Fruit fly (Drosophila melanogaster): ENCODE data around the gene CG13361.

CG13361 gene

DNA sequence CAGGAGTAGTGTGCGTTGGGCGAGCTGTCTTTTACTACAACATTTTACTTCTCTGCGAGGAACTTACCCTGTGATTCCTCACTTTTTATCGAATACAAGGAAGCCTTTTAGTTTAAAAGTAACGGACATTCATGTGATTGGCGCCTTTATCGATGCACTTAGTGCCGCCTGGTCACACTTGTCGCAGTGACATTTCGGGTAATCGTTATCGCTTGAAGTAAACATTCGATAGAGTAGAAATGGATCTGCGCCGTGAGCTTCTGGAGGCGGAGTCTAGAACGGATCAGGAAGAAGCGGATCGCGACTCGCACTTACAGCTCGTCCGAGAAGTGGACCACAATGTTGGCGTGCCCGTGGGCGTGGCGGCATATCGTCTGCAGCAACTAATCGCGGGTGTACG lies 39.5 kb upstream of the CG13361 start, which contains the start of gene CG16989:
Gene CG16989 (plus strand): TSS at position 225 of the 400 bp plus-strand sequence.
- TF ChIP-seq achi (GFP tag; optimal IDR thresholded peaks at IDR 0.05) = peak; percentile 90
- peak; percentile 28 for TF ChIP-seq fkh (GFP tag; optimal IDR thresholded peaks at IDR 0.05)
- TF ChIP-seq CG1621 (tag; optimal IDR thresholded peaks at IDR 0.05) = peak; percentile 57
- no peak for TF ChIP-seq Sox15 (GFP tag; optimal IDR thresholded peaks at IDR 0.05)
- TF ChIP-seq CG10669 (GFP tag; optimal IDR thresholded peaks at IDR 0.05) = no peak
- TF ChIP-seq spab (GFP tag; optimal IDR thresholded peaks at IDR 0.05) = no peak

dm6 chrX:790039-790597 lies 36.7 kb upstream of the CG13361 start, which contains the start of gene CG13360:
Gene CG13360, minus strand, starts transcription at chrX:790089.
- TF ChIP-seq lz (GFP tag; optimal IDR thresholded peaks at IDR 0.05) (peak; percentile 22), CG31627 (GFP tag; optimal IDR thresholded peaks at IDR 0.05) (peak; percentile 21), svp (GFP tag) (peak; percentile 90), eg (GFP tag; IDR thresholded peaks at IDR 0.05) (no peak), esn (GFP tag; optimal IDR thresholded peaks at IDR 0.05) (peak; percentile 31), Hr4 (GFP tag; optimal IDR thresholded peaks at IDR 0.05) (no peak), net (GFP tag; optimal IDR thresholded peaks at IDR 0.05) (no peak), Hr39 (GFP tag; optimal IDR thresholded peaks at IDR 0.05) (peak; percentile 56), cyc (GFP tag; optimal IDR thresholded peaks at IDR 0.05) (peak; percentile 13), Eip78C (GFP tag) (peak; percentile 33), dsx (GFP tag; optimal IDR thresholded peaks at IDR 0.05; ENCODE audit: poor library complexity, severe bottlenecking) (no peak)

- no peak for TF ChIP-seq Hr38 (GFP tag; optimal IDR thresholded peaks at IDR 0.05)
- TF ChIP-seq esn (GFP tag; optimal IDR thresholded peaks at IDR 0.05) = peak; percentile 15
- no peak for TF ChIP-seq Sox102F (GFP tag; optimal IDR thresholded peaks at IDR 0.05)
- TF ChIP-seq CG8632 (GFP tag; optimal IDR thresholded peaks at IDR 0.05) = no peak
- TF ChIP-seq CG6792 (GFP tag; optimal IDR thresholded peaks at IDR 0.05) = no peak
- TF ChIP-seq pdm3 (GFP tag; optimal IDR thresholded peaks at IDR 0.05) = no peak
- no peak for TF ChIP-seq CG7368 (GFP tag; optimal IDR thresholded peaks at IDR 0.05)
- TF ChIP-seq Lpt (GFP tag; optimal IDR thresholded peaks at IDR 0.05) = no peak
- peak; percentile 13 for TF ChIP-seq CG3032 (tag; optimal IDR thresholded peaks at IDR 0.05)
- no peak for TF ChIP-seq Eip93F (GFP tag; optimal IDR thresholded peaks at IDR 0.05)
- no peak for TF ChIP-seq CG1621 (tag; optimal IDR thresholded peaks at IDR 0.05)
Observed at dm6 chrX:784456-784855, 31.0 kb upstream of the CG13361 start, which contains the start of gene tw. Gene tw, plus strand, starts transcription at chrX:784746.

DNA sequence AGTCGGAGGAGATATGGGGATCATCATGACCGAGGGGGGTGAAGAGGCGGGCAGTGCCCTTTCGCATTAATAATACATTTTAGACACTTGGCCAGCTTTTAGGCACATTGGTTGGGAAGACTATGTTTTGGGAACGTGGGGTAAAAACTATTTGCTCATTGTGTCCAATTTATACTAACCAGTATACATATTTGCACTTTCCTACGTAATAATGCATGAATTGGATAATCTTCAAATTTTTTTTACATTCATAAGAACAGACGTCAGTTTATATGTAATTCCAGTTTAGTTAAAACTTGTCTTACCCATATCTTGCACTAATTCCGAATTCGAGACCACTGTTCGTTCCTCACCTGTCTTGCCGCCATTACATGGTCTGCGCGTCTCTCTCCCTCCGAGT lies 25.9 kb upstream of the CG13361 start:
- TF ChIP-seq lz (GFP tag; optimal IDR thresholded peaks at IDR 0.05) = peak; percentile 60
- TF ChIP-seq vri (GFP tag; optimal IDR thresholded peaks at IDR 0.05) = peak; percentile 52
- no peak for TF ChIP-seq fd85E (GFP tag; optimal IDR thresholded peaks at IDR 0.05)
- TF ChIP-seq Blimp-1 (GFP tag; optimal IDR thresholded peaks at IDR 0.05) = no peak
- peak; percentile 65 for TF ChIP-seq CG6792 (GFP tag; optimal IDR thresholded peaks at IDR 0.05)
- TF ChIP-seq topi (GFP tag; optimal IDR thresholded peaks at IDR 0.05) = peak; percentile 67
- peak; percentile 40 for TF ChIP-seq CG10669 (GFP tag; optimal IDR thresholded peaks at IDR 0.05)
- peak; percentile 31; the same call in 1 of the 3 replicates for TF ChIP-seq eg (GFP tag; IDR thresholded peaks at IDR 0.05)
- TF ChIP-seq Ets21C (GFP tag; optimal IDR thresholded peaks at IDR 0.05) = peak; percentile 43
- TF ChIP-seq CG11902 (GFP tag; optimal IDR thresholded peaks at IDR 0.05) = peak; percentile 2
- peak; percentile 60 for TF ChIP-seq CG6808 (GFP tag; optimal IDR thresholded peaks at IDR 0.05)
- TF ChIP-seq CG31627 (GFP tag; optimal IDR thresholded peaks at IDR 0.05) = peak; percentile 59
- peak; percentile 33 for TF ChIP-seq CG8319 (GFP tag; optimal IDR thresholded peaks at IDR 0.05)
- TF ChIP-seq Gug (GFP tag; IDR thresholded peaks at IDR 0.05) = no peak
- no peak for TF ChIP-seq Eip93F (GFP tag; optimal IDR thresholded peaks at IDR 0.05)
- TF ChIP-seq fkh (GFP tag; optimal IDR thresholded peaks at IDR 0.05) = no peak
- peak; percentile 60 for TF ChIP-seq CG10631 (GFP tag; optimal IDR thresholded peaks at IDR 0.05)
- TF ChIP-seq pdm3 (GFP tag; optimal IDR thresholded peaks at IDR 0.05) = peak; percentile 61
- TF ChIP-seq CG8632 (GFP tag; optimal IDR thresholded peaks at IDR 0.05) = peak; percentile 48
- peak; percentile 51 for TF ChIP-seq Ets96B (tag; optimal IDR thresholded peaks at IDR 0.05)
- TF ChIP-seq CG6276 (GFP tag; optimal IDR thresholded peaks at IDR 0.05) = peak; percentile 44
- TF ChIP-seq svp (GFP tag) = peak; percentile 87
- peak; percentile 19 for TF ChIP-seq Sox15 (GFP tag; optimal IDR thresholded peaks at IDR 0.05)
- peak; percentile 58 for TF ChIP-seq CG7368 (GFP tag; optimal IDR thresholded peaks at IDR 0.05)
- TF ChIP-seq acj6 (GFP tag; optimal IDR thresholded peaks at IDR 0.05) = peak; percentile 61
- TF ChIP-seq OdsH (GFP tag; optimal IDR thresholded peaks at IDR 0.05) = peak; percentile 56
- TF ChIP-seq Eip75B (GFP tag; optimal IDR thresholded peaks at IDR 0.05) = peak; percentile 42
- peak; percentile 45 for TF ChIP-seq fd59A (GFP tag; optimal IDR thresholded peaks at IDR 0.05)
- TF ChIP-seq Lpt (GFP tag; optimal IDR thresholded peaks at IDR 0.05) = peak; percentile 60
- peak; percentile 38 for TF ChIP-seq spab (GFP tag; optimal IDR thresholded peaks at IDR 0.05)
- peak; percentile 64 for TF ChIP-seq Sox102F (GFP tag; optimal IDR thresholded peaks at IDR 0.05)
- TF ChIP-seq CG3032 (tag; optimal IDR thresholded peaks at IDR 0.05) = peak; percentile 45
- TF ChIP-seq CG32006 (GFP tag; optimal IDR thresholded peaks at IDR 0.05) = peak; percentile 64
